Fruit fly (Drosophila melanogaster): ENCODE data around the gene CG3407.
A peak's percentile ranks its signal among the peaks of the same experiment; 100 is the strongest.

Gene CG3407

dm6 chr2L:3803466-3804143 lies 9.6 kb downstream of the CG3407 start, which contains the start of gene Reph (continued):
- TF ChIP-seq Ets97D (GFP tag; optimal IDR thresholded peaks at IDR 0.05) (no peak), H2.0 (GFP tag; IDR thresholded peaks at IDR 0.05) (no peak), CG17361 (GFP tag; IDR thresholded peaks at IDR 0.05) (no peak), Eip74EF (GFP tag; optimal IDR thresholded peaks at IDR 0.05) (no peak), amos (GFP tag; IDR thresholded peaks at IDR 0.05; ENCODE audit: partially characterized antibody) (no peak), CG1603 (tag; optimal IDR thresholded peaks at IDR 0.05) (peak; percentile 20), CG3163 (GFP tag; optimal IDR thresholded peaks at IDR 0.05) (no peak), Opbp (GFP tag; IDR thresholded peaks at IDR 0.05; ENCODE audit: partially characterized antibody) (no peak), luna (GFP tag; optimal IDR thresholded peaks at IDR 0.05) (no peak), CG30431 (GFP tag; optimal IDR thresholded peaks at IDR 0.05) (no peak), Xbp1 (GFP tag; optimal IDR thresholded peaks at IDR 0.05) (no peak), hbn (GFP tag; IDR thresholded peaks at IDR 0.05; ENCODE audit: partially characterized antibody) (0 out of 2 replicates have a peak, but pooled peaks have one; percentile 34), CG4404 (GFP tag; IDR thresholded peaks at IDR 0.05) (no peak), CG5245 (GFP tag; optimal IDR thresholded peaks at IDR 0.05) (no peak), Adf1 (GFP tag; IDR thresholded peaks at IDR 0.05) (peak; percentile 68; the same call in 1 of the 2 replicates), CG1024 (GFP tag; IDR thresholded peaks at IDR 0.05) (no peak), CG2875 (GFP tag; optimal IDR thresholded peaks at IDR 0.05) (no peak), Ada2b (GFP tag; IDR thresholded peaks at IDR 0.05) (no peak), Mrtf (GFP tag; IDR thresholded peaks at IDR 0.05) (no peak), pan (optimal IDR thresholded peaks at IDR 0.05) (no peak), pan (GFP tag; optimal IDR thresholded peaks at IDR 0.05 in 1 of 2, IDR thresholded peaks at IDR 0.05 in 1 of 2) (no peak), CG4360 (GFP tag; IDR thresholded peaks at IDR 0.05) (no peak), hkb (optimal IDR thresholded peaks at IDR 0.05) (no peak), hkb (GFP tag; IDR thresholded peaks at IDR 0.05) (no peak), CG15011 (GFP tag; optimal IDR thresholded peaks at IDR 0.05) (no peak), Taf1 (GFP tag; IDR thresholded peaks at IDR 0.05) (no peak), pros (GFP tag; optimal IDR thresholded peaks at IDR 0.05) (peak; percentile 82), dysf (GFP tag; IDR thresholded peaks at IDR 0.05) (no peak), CG14860 (GFP tag; IDR thresholded peaks at IDR 0.05; ENCODE audit: partially characterized antibody) (no peak), CG1832 (GFP tag; optimal IDR thresholded peaks at IDR 0.05) (peak; percentile 88), CG6765 (GFP tag; optimal IDR thresholded peaks at IDR 0.05) (no peak), zen2 (GFP tag; IDR thresholded peaks at IDR 0.05; ENCODE audit: partially characterized antibody) (no peak), ara (GFP tag; IDR thresholded peaks at IDR 0.05) (no peak), Optix (GFP tag; IDR thresholded peaks at IDR 0.05) (no peak), tx (GFP tag; optimal IDR thresholded peaks at IDR 0.05) (no peak), Fer1 (GFP tag; optimal IDR thresholded peaks at IDR 0.05) (peak; percentile 58), Dfd (GFP tag; optimal IDR thresholded peaks at IDR 0.05) (no peak), Blimp-1 (GFP tag; optimal IDR thresholded peaks at IDR 0.05) (no peak), Bgb (GFP tag; IDR thresholded peaks at IDR 0.05; ENCODE audit: partially characterized antibody) (no peak; the same call in 1 of the 2 replicates), D19B (GFP tag; optimal IDR thresholded peaks at IDR 0.05) (no peak), fu2 (GFP tag; optimal IDR thresholded peaks at IDR 0.05) (peak; percentile 20), Camta (GFP tag; optimal IDR thresholded peaks at IDR 0.05) (no peak), Myb (GFP tag; optimal IDR thresholded peaks at IDR 0.05) (no peak), gro (GFP tag; optimal IDR thresholded peaks at IDR 0.05) (peak; percentile 1), sqz (GFP tag; optimal IDR thresholded peaks at IDR 0.05) (no peak), peb (GFP tag; IDR thresholded peaks at IDR 0.05) (no peak), wor (GFP tag; IDR thresholded peaks at IDR 0.05) (no peak), CG16815 (GFP tag; optimal IDR thresholded peaks at IDR 0.05) (no peak), CG12391 (tag; optimal IDR thresholded peaks at IDR 0.05) (no peak), exex (tag; optimal IDR thresholded peaks at IDR 0.05) (no peak), Dip3 (GFP tag; optimal IDR thresholded peaks at IDR 0.05) (no peak)

Data from whole organism, embryonic.